Worm (Caenorhabditis elegans): Measurements from ENCODE around the gene clec-65.

DNA sequence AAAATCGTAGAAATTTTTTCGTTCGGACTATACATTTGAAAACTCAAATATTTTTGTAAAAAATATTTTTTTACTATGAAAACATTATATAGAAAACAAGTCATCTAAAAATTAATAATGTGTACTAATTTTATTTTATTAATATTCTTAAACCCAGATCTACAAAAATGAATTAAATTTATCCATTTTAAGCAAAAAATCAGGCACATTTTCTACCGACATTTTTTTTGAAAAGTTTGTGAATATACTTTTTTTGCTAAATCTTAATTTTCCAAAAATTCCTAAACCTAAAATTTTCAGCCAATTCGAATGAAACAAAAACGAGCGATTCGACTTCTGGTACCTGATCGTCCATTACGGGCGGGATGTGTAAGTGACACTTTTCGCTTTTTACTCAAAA, 38.7 kb downstream of the clec-65 start, which contains the start of gene arrd-10:
- TF ChIP-seq F22D6.2 (tag; optimal IDR thresholded peaks at IDR 0.05) (no peak), T26A5.8 (tag; optimal IDR thresholded peaks at IDR 0.05) (no peak), unc-62 (GFP tag; optimal IDR thresholded peaks at IDR 0.05) (no peak), F49E8.2 (tag; optimal IDR thresholded peaks at IDR 0.05; ENCODE audit: insufficient read depth) (no peak), ztf-26 (tag; optimal IDR thresholded peaks at IDR 0.05) (no peak), snpc-3.4 (tag; optimal IDR thresholded peaks at IDR 0.05) (no peak), B0336.3 (GFP tag; IDR thresholded peaks at IDR 0.05) (no peak), hmg-1.2 (GFP tag; IDR thresholded peaks at IDR 0.05) (no peak), ceh-100 (GFP tag; IDR thresholded peaks at IDR 0.05) (no peak), rpc-1 (optimal IDR thresholded peaks at IDR 0.05) (no peak), rpc-1 (tag; optimal IDR thresholded peaks at IDR 0.05) (no peak)
